Worm (Caenorhabditis elegans): ENCODE results near the gene ceh-48.

ce11 chrIV:6822406-6822805, 10.5 kb downstream of the ceh-48 start, which contains the start of gene C17H12.6:
- TF ChIP-seq ceh-82 (tag; optimal IDR thresholded peaks at IDR 0.05) (no peak), nhr-12 (tag; optimal IDR thresholded peaks at IDR 0.05) (no peak), R02D3.7 (tag; optimal IDR thresholded peaks at IDR 0.05) (no peak), unc-62 (GFP tag; optimal IDR thresholded peaks at IDR 0.05) (no peak), nhr-23 (tag; optimal IDR thresholded peaks at IDR 0.05) (no peak), mdl-1 (tag; optimal IDR thresholded peaks at IDR 0.05) (no peak), mbf-1 (tag; optimal IDR thresholded peaks at IDR 0.05) (no peak), ceh-16 (tag; optimal IDR thresholded peaks at IDR 0.05) (no peak), unc-39 (tag; optimal IDR thresholded peaks at IDR 0.05) (no peak), mab-5 (tag; optimal IDR thresholded peaks at IDR 0.05) (no peak), elt-3 (tag; optimal IDR thresholded peaks at IDR 0.05) (no peak), skn-1 (tag; optimal IDR thresholded peaks at IDR 0.05) (no peak), dmd-4 (tag; optimal IDR thresholded peaks at IDR 0.05) (no peak)
